Worm (Caenorhabditis elegans): ENCODE data around the gene slc-36.3.

- TF ChIP-seq snpc-4 (GFP tag; optimal IDR thresholded peaks at IDR 0.05): no peak
- TF ChIP-seq snpc-4 (tag; optimal IDR thresholded peaks at IDR 0.05): no peak
- no peak for TF ChIP-seq tbx-9 (tag; optimal IDR thresholded peaks at IDR 0.05; ENCODE audit: borderline replicate concordance)
- no peak for TF ChIP-seq athp-1 (tag; optimal IDR thresholded peaks at IDR 0.05)
- no peak for TF ChIP-seq sdz-38 (tag; optimal IDR thresholded peaks at IDR 0.05)
- no peak for TF ChIP-seq mcd-1 (GFP tag; IDR thresholded peaks at IDR 0.05)
- TF ChIP-seq pha-4 (tag; optimal IDR thresholded peaks at IDR 0.05): no peak
- no peak for TF ChIP-seq sea-2 (GFP tag; IDR thresholded peaks at IDR 0.05)
- no peak for TF ChIP-seq egl-18 (GFP tag; IDR thresholded peaks at IDR 0.05)
Measured at ce11 chrV:20547048-20547447, 3.1 kb upstream of the slc-36.3 start, which contains the start of gene Y38H6C.18.

All from whole organism, young adult.